Worm (Caenorhabditis elegans) whole organism, mixed stage, embryonic: Measurements from ENCODE around the gene C38C3.3.
"Not testable (repeated sequence)": the region's sequence is repeated elsewhere in the genome, so short reads cannot be mapped to it uniquely, and the experiment has no call there.

Source experiments
- bed-3 ChIP-seq: fragments of 200-800 bp; sonication (Bioruptor generic); optimal IDR thresholded peaks from 3 replicates; lab custom pipeline; 2018; ENCODE audit warnings: mild to moderate bottlenecking, missing genetic modification characterization, moderate library complexity, missing compliant biosample characterization
- blmp-1 ChIP-seq: fragments of 150-350 bp; optimal IDR thresholded peaks from 2 replicates; lab custom pipeline; 2014; ENCODE audit warnings: missing biosample characterization, missing genetic modification characterization
- cnd-1 ChIP-seq: fragments of 200-800 bp; sonication (Bioruptor generic); optimal IDR thresholded peaks from 2 replicates; lab custom pipeline; 2018; ENCODE audit warnings: mild to moderate bottlenecking, missing genetic modification characterization, missing compliant biosample characterization
- drap-1 ChIP-seq: fragments of 200-800 bp; sonication (Bioruptor generic); optimal IDR thresholded peaks from 3 replicates; lab custom pipeline; 2018; ENCODE audit warnings: mild to moderate bottlenecking, missing genetic modification characterization, missing compliant biosample characterization
- elt-1 ChIP-seq: sonication (generic microtip); optimal IDR thresholded peaks from 2 replicates; lab custom pipeline; 2017; ENCODE audit warnings: missing genetic modification characterization, mild to moderate bottlenecking, missing compliant biosample characterization, antibody characterized with exemption, moderate library complexity, borderline replicate concordance; ENCODE audit not compliant: insufficient read depth
- elt-3 ChIP-seq: fragments of 150-350 bp; optimal IDR thresholded peaks from 2 replicates; lab custom pipeline; 2014; ENCODE audit warnings: missing biosample characterization, missing genetic modification characterization
- lin-13 ChIP-seq: fragments of 150-350 bp; optimal IDR thresholded peaks from 2 replicates; lab custom pipeline; 2014; ENCODE audit warnings: missing biosample characterization, missing genetic modification characterization
- nhr-237 ChIP-seq: fragments of 150-350 bp; optimal IDR thresholded peaks from 2 replicates; lab custom pipeline; 2014; ENCODE audit warnings: missing biosample characterization, missing genetic modification characterization
- nhr-76 ChIP-seq: sonication (generic microtip); optimal IDR thresholded peaks from 2 replicates; lab custom pipeline; 2017; ENCODE audit warnings: missing biosample characterization, missing genetic modification characterization
- sptf-1 ChIP-seq: sonication (generic microtip); optimal IDR thresholded peaks from 2 replicates; lab custom pipeline; 2017; ENCODE audit warnings: mild to moderate bottlenecking, missing genetic modification characterization, moderate library complexity, missing compliant biosample characterization
- tbx-8 ChIP-seq: fragments of 200-800 bp; sonication (Bioruptor generic); optimal IDR thresholded peaks from 2 replicates; lab custom pipeline; 2018; ENCODE audit warnings: mild to moderate bottlenecking, missing genetic modification characterization, moderate library complexity, missing compliant biosample characterization
- unc-39 ChIP-seq: fragments of 150-350 bp; optimal IDR thresholded peaks from 2 replicates; lab custom pipeline; 2014; ENCODE audit warnings: missing biosample characterization, missing genetic modification characterization
- unc-62 ChIP-seq: fragments of 150-350 bp; optimal IDR thresholded peaks from 2 replicates; lab custom pipeline; 2014; ENCODE audit warnings: missing biosample characterization, missing genetic modification reagents, missing genetic modification characterization
- ztf-11 ChIP-seq: fragments of 150-350 bp; optimal IDR thresholded peaks from 2 replicates; lab custom pipeline; 2014; ENCODE audit warnings: missing biosample characterization, missing genetic modification characterization

DNA sequence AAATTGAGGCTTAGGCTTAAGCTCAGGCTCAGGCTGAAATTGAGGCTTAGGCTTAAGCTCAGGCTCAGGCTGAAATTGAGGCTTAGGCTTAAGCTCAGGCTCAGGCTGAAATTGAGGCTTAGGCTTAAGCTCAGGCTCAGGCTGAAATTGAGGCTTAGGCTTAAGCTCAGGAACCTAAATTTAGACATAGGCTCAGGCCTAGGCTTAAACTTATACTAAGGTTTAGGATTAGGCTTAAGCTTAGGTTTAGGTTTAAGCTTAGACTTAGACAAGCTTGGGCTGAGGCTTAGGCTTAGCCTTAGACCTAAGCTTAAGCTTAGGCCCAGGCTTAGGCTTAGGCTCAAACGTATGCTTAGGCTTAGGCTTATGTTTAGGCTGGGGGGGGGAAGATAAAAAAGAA lies 4.6 kb upstream of the C38C3.3 start:
- not testable (repeated sequence) for TF ChIP-seq elt-1 (tag; lab: Kevin White, UChicago); unc-39 (tag; lab: Kevin White, UChicago); sptf-1 (tag; lab: Kevin White, UChicago); blmp-1 (tag; lab: Kevin White, UChicago); tbx-8 (GFP tag; lab: Kevin White, UChicago); unc-62 (GFP tag; lab: Kevin White, UChicago); nhr-76 (tag; lab: Kevin White, UChicago); bed-3 (GFP tag; lab: Kevin White, UChicago); lin-13; ztf-11 (tag; lab: Kevin White, UChicago); cnd-1; drap-1 (GFP tag; lab: Kevin White, UChicago); nhr-237 (tag; lab: Kevin White, UChicago); elt-3 (tag; lab: Kevin White, UChicago)
